Worm (Caenorhabditis elegans): ENCODE measurements around the gene Y102A5C.4.

ce11 chrV:16911294-16911693 lies 10.8 kb upstream of the Y102A5C.4 start:
- TF ChIP-seq ZK546.5 (tag; optimal IDR thresholded peaks at IDR 0.05) (no peak), mdl-1 (tag; optimal IDR thresholded peaks at IDR 0.05) (no peak), ama-1 (optimal IDR thresholded peaks at IDR 0.05) (no peak), snpc-4 (tag; optimal IDR thresholded peaks at IDR 0.05) (no peak), pha-4 (tag; optimal IDR thresholded peaks at IDR 0.05) (no peak), elt-3 (tag; optimal IDR thresholded peaks at IDR 0.05) (no peak), skn-1 (tag; optimal IDR thresholded peaks at IDR 0.05) (no peak), lin-39 (tag; optimal IDR thresholded peaks at IDR 0.05) (no peak), fos-1 (tag; optimal IDR thresholded peaks at IDR 0.05) (no peak), nhr-237 (tag; optimal IDR thresholded peaks at IDR 0.05) (no peak), nhr-12 (tag; optimal IDR thresholded peaks at IDR 0.05) (no peak), ceh-16 (tag; optimal IDR thresholded peaks at IDR 0.05) (no peak)
